Fruit fly (Drosophila melanogaster) whole organism, embryonic: ENCODE measurements around the gene Smug.
A peak's percentile ranks its signal among the peaks of the same experiment; 100 is the strongest.

Experiments used
- CG14050 ChIP-seq: fragments of 200-800 bp; sonication (Bioruptor generic); IDR thresholded peaks from 3 replicates; pipeline ENCODE4 v1.3.6; 2022; ENCODE audit warnings: missing biosample characterization, missing genetic modification characterization
- CG16779 ChIP-seq: fragments of 200-800 bp; sonication (Bioruptor generic); IDR thresholded peaks from 2 replicates; pipeline ENCODE4 v1.3.6; 2022; ENCODE audit warnings: missing biosample characterization, missing genetic modification characterization
- CG17328 ChIP-seq: fragments of 200-800 bp; sonication (Bioruptor generic); IDR thresholded peaks from 2 replicates; pipeline ENCODE4 v1.3.6; 2022; ENCODE audit warnings: missing biosample characterization, missing genetic modification characterization
- CG2120 ChIP-seq: fragments of 200-800 bp; sonication (Bioruptor generic); optimal IDR thresholded peaks from 3 replicates; lab custom pipeline; 2016; ENCODE audit warnings: missing biosample characterization, missing genetic modification characterization
- CG4707 ChIP-seq: fragments of 200-800 bp; sonication (Bioruptor generic); optimal IDR thresholded peaks from 2 replicates; lab custom pipeline; 2018; ENCODE audit warnings: missing biosample characterization, mild to moderate bottlenecking, missing genetic modification characterization, moderate library complexity
- CG4820 ChIP-seq: fragments of 200-800 bp; sonication (Bioruptor generic); optimal IDR thresholded peaks from 3 replicates; lab custom pipeline; 2016; ENCODE audit warnings: missing biosample characterization, missing genetic modification characterization
- CG6854 ChIP-seq: fragments of 200-800 bp; sonication (Bioruptor generic); optimal IDR thresholded peaks from 3 replicates; lab custom pipeline; 2017; ENCODE audit warnings: missing biosample characterization, mild to moderate bottlenecking, missing genetic modification characterization
- CrebB ChIP-seq: fragments of 200-800 bp; sonication (Bioruptor generic); optimal IDR thresholded peaks from 3 replicates; lab custom pipeline; 2018; ENCODE audit warnings: missing biosample characterization, mild to moderate bottlenecking, missing genetic modification characterization
- Doc2 ChIP-seq: fragments of 200-800 bp; sonication (Bioruptor generic); IDR thresholded peaks from 2 replicates; pipeline ENCODE4 v1.3.6; 2022; ENCODE audit warnings: missing biosample characterization, missing genetic modification characterization
- Hr39 ChIP-seq: fragments of >200 bp; optimal IDR thresholded peaks from 2 replicates; lab custom pipeline; 2017
- Sox100B ChIP-seq: fragments of 200-800 bp; sonication (Bioruptor generic); optimal IDR thresholded peaks from 3 replicates; lab custom pipeline; 2018; ENCODE audit warnings: missing biosample characterization, mild to moderate bottlenecking, missing genetic modification characterization
- fd96Cb ChIP-seq: fragments of 200-800 bp; sonication (Bioruptor generic); optimal IDR thresholded peaks from 2 replicates; lab custom pipeline; 2018; ENCODE audit warnings: missing biosample characterization, mild to moderate bottlenecking, missing genetic modification characterization, moderate library complexity
- pfk ChIP-seq: fragments of 200-800 bp; sonication (Bioruptor generic); optimal IDR thresholded peaks from 2 replicates; lab custom pipeline; 2018; ENCODE audit warnings: missing biosample characterization, mild to moderate bottlenecking, missing genetic modification characterization, moderate library complexity

- peak; percentile 17 for TF ChIP-seq CG2120 (GFP tag; lab: Kevin White, UChicago)
- TF ChIP-seq Doc2 (GFP tag; lab: Robert Waterston, UW), result no peak
- TF ChIP-seq CG4820 (GFP tag; lab: Kevin White, UChicago), result peak; percentile 5
- TF ChIP-seq CG14050 (GFP tag; lab: Robert Waterston, UW), result no peak
- TF ChIP-seq CG17328 (GFP tag; lab: Robert Waterston, UW), result no peak
- TF ChIP-seq CG4707, result no peak
- no peak for TF ChIP-seq Sox100B (GFP tag; lab: Kevin White, UChicago)
- no peak for TF ChIP-seq CG16779 (GFP tag; lab: Robert Waterston, UW)
- TF ChIP-seq fd96Cb, result no peak
- TF ChIP-seq CG6854 (GFP tag; lab: Kevin White, UChicago), result no peak
- TF ChIP-seq Hr39 (lab: Kevin White, UChicago), result no peak
- TF ChIP-seq CrebB (tag; lab: Kevin White, UChicago), result no peak
- no peak for TF ChIP-seq pfk
These were observed 1.2 kb upstream of the Smug start, which contains the start of the genes m-cup and Det for dm6 chr3R:17149080-17149746.
